Worm (Caenorhabditis elegans) whole organism, L1 larva: Measurements from ENCODE around the gene bgal-1.

Experiments used
- C16A3.4 ChIP-seq: fragments of 150-350 bp; optimal IDR thresholded peaks from 2 replicates; lab custom pipeline; 2014; ENCODE audit warnings: missing biosample characterization, missing genetic modification characterization
- aha-1 ChIP-seq: fragments of 150-350 bp; optimal IDR thresholded peaks from 2 replicates; lab custom pipeline; 2014; ENCODE audit warnings: missing biosample characterization, missing genetic modification characterization
- aly-2 ChIP-seq: fragments of 150-350 bp; optimal IDR thresholded peaks from 2 replicates; lab custom pipeline; 2014; ENCODE audit warnings: missing biosample characterization, missing genetic modification characterization
- ama-1 ChIP-seq: fragments of 150-350 bp; optimal IDR thresholded peaks from 2 replicates; lab custom pipeline; 2014
- blmp-1 ChIP-seq: fragments of 150-350 bp; optimal IDR thresholded peaks from 2 replicates; lab custom pipeline; 2014; ENCODE audit warnings: missing biosample characterization, missing genetic modification characterization
- ceh-63 ChIP-seq: fragments of 200-800 bp; sonication (Bioruptor generic); optimal IDR thresholded peaks from 2 replicates; lab custom pipeline; 2018; ENCODE audit warnings: mild to moderate bottlenecking, missing genetic modification characterization, missing compliant biosample characterization
- ceh-82 ChIP-seq, 3 experiments: fragments of 150-350 bp in 1 of 3; sonication (generic microtip) in 2 of 3; optimal IDR thresholded peaks; 2 replicates each; lab custom pipeline; 2014 to 2017; ENCODE audit warnings: missing biosample characterization in 3 of 3, missing genetic modification characterization in 3 of 3
- ceh-90 ChIP-seq: sonication (generic microtip); optimal IDR thresholded peaks from 2 replicates; lab custom pipeline; 2016; ENCODE audit warnings: missing genetic modification characterization, missing compliant biosample characterization
- dpl-1 ChIP-seq, 3 experiments: fragments of 150-350 bp in 2 of 3; sonication (generic microtip) in 1 of 3; optimal IDR thresholded peaks; 2 replicates each; lab custom pipeline; 2014 to 2017; ENCODE audit warnings: missing biosample characterization in 3 of 3, missing genetic modification characterization in 3 of 3, missing genetic modification reagents in 3 of 3
- efl-1 ChIP-seq, 4 experiments: fragments of 150-350 bp; optimal IDR thresholded peaks in 3 of 4; peaks in 1 of 4; 1 replicate in 1 of 4; 2 replicates in 3 of 4; lab custom pipeline; 2014; ENCODE audit warnings: missing biosample characterization in 2 of 4, missing genetic modification characterization in 2 of 4, missing genetic modification reagents in 2 of 4
- efl-3 ChIP-seq: fragments of 200-800 bp; sonication (Bioruptor generic); optimal IDR thresholded peaks from 2 replicates; lab custom pipeline; 2018; ENCODE audit warnings: mild to moderate bottlenecking, missing genetic modification characterization, missing compliant biosample characterization
- egl-13 ChIP-seq: sonication (generic microtip); optimal IDR thresholded peaks from 2 replicates; lab custom pipeline; 2016; ENCODE audit warnings: missing genotype, missing genetic modification reagents, missing genetic modification characterization, missing compliant biosample characterization
- elt-3 ChIP-seq, 6 experiments: fragments of 150-350 bp in 1 of 6; sonication (generic microtip); optimal IDR thresholded peaks; 2 replicates each; lab custom pipeline; 2017 to 2018; ENCODE audit warnings: missing biosample characterization in 6 of 6, missing genetic modification characterization in 6 of 6, inconsistent platforms in 1 of 6
- fkh-4 ChIP-seq: sonication (generic microtip); optimal IDR thresholded peaks from 2 replicates; lab custom pipeline; 2016; ENCODE audit warnings: missing compliant biosample characterization, missing genetic modification characterization, borderline replicate concordance
- fkh-8 ChIP-seq: sonication (generic microtip); optimal IDR thresholded peaks from 2 replicates; lab custom pipeline; 2016; ENCODE audit warnings: mild to moderate bottlenecking, missing genetic modification characterization, missing compliant biosample characterization
- grh-1 ChIP-seq: fragments of 200-800 bp; sonication (Bioruptor generic); IDR thresholded peaks from 2 replicates; pipeline ENCODE4 v1.3.6; 2022; ENCODE audit warnings: missing genetic modification reagents, missing genetic modification characterization, missing compliant biosample characterization
- irx-1 ChIP-seq: sonication (generic microtip); optimal IDR thresholded peaks from 2 replicates; lab custom pipeline; 2016; ENCODE audit warnings: missing genetic modification characterization, missing compliant biosample characterization
- jun-1 ChIP-seq: fragments of 150-350 bp; optimal IDR thresholded peaks from 2 replicates; lab custom pipeline; 2014; ENCODE audit warnings: missing biosample characterization, missing genetic modification reagents, missing genetic modification characterization
- lin-13 ChIP-seq: fragments of 150-350 bp; optimal IDR thresholded peaks from 2 replicates; lab custom pipeline; 2014; ENCODE audit warnings: missing biosample characterization, missing genetic modification reagents, missing genetic modification characterization
- lin-14 ChIP-seq: fragments of 200-800 bp; sonication (Bioruptor generic); optimal IDR thresholded peaks from 2 replicates; lab custom pipeline; 2018; ENCODE audit warnings: mild to moderate bottlenecking, missing genetic modification characterization, moderate library complexity, missing compliant biosample characterization
- lin-35 ChIP-seq, 2 experiments: fragments of 150-350 bp; optimal IDR thresholded peaks; 2 replicates each; lab custom pipeline; 2014; ENCODE audit warnings: missing biosample characterization in 2 of 2, missing genetic modification characterization in 2 of 2, missing genetic modification reagents in 2 of 2
- lin-39 ChIP-seq: fragments of 150-350 bp; optimal IDR thresholded peaks from 2 replicates; lab custom pipeline; 2014; ENCODE audit warnings: missing biosample characterization, missing genetic modification reagents, missing genetic modification characterization
- lsy-2 ChIP-seq, 2 experiments: fragments of 150-350 bp; optimal IDR thresholded peaks; 2 replicates each; lab custom pipeline; 2014; ENCODE audit warnings: missing biosample characterization in 2 of 2, missing genetic modification characterization in 2 of 2
- mef-2 ChIP-seq: fragments of 150-350 bp; optimal IDR thresholded peaks from 2 replicates; lab custom pipeline; 2014; ENCODE audit warnings: missing biosample characterization, missing genetic modification characterization
- mep-1 ChIP-seq: fragments of 150-350 bp; optimal IDR thresholded peaks from 2 replicates; lab custom pipeline; 2014; ENCODE audit warnings: missing biosample characterization, missing genetic modification characterization
- nhr-12 ChIP-seq: sonication (generic microtip); optimal IDR thresholded peaks from 2 replicates; lab custom pipeline; 2017; ENCODE audit warnings: missing biosample characterization, missing genetic modification characterization
- nhr-20 ChIP-seq: sonication (generic microtip); optimal IDR thresholded peaks from 2 replicates; lab custom pipeline; 2016; ENCODE audit warnings: mild to moderate bottlenecking, missing genetic modification characterization, missing compliant biosample characterization
- nhr-28 ChIP-seq: fragments of 150-350 bp; optimal IDR thresholded peaks from 2 replicates; lab custom pipeline; 2014; ENCODE audit warnings: missing biosample characterization, missing genetic modification characterization
- nhr-47 ChIP-seq: sonication (generic microtip); optimal IDR thresholded peaks from 2 replicates; lab custom pipeline; 2016; ENCODE audit warnings: mild to moderate bottlenecking, missing genetic modification characterization, moderate library complexity, missing compliant biosample characterization
- nhr-71 ChIP-seq: sonication (generic microtip); optimal IDR thresholded peaks from 2 replicates; lab custom pipeline; 2016; ENCODE audit warnings: mild to moderate bottlenecking, missing genetic modification characterization, moderate library complexity, missing compliant biosample characterization
- nhr-77 ChIP-seq: fragments of 150-350 bp; optimal IDR thresholded peaks from 2 replicates; lab custom pipeline; 2014; ENCODE audit warnings: missing biosample characterization, missing genetic modification characterization
- nhr-84 ChIP-seq: sonication (generic microtip); optimal IDR thresholded peaks from 2 replicates; lab custom pipeline; 2017; ENCODE audit warnings: missing biosample characterization, missing genetic modification characterization
- nhr-85 ChIP-seq: sonication (generic microtip); peaks from one replicate; lab custom pipeline; 2016; ENCODE audit warnings: missing genetic modification characterization, inconsistent platforms, missing compliant biosample characterization
- nhr-90 ChIP-seq: sonication (generic microtip); optimal IDR thresholded peaks from 2 replicates; lab custom pipeline; 2016; ENCODE audit warnings: mild to moderate bottlenecking, missing genetic modification characterization, missing compliant biosample characterization; ENCODE audit not compliant: poor library complexity
- pag-3 ChIP-seq: sonication (generic microtip); optimal IDR thresholded peaks from 2 replicates; lab custom pipeline; 2017; ENCODE audit warnings: missing genetic modification characterization, mild to moderate bottlenecking, missing compliant biosample characterization, antibody characterized with exemption, borderline replicate concordance; ENCODE audit not compliant: insufficient read depth
- rnt-1 ChIP-seq: sonication (generic microtip); optimal IDR thresholded peaks from 2 replicates; lab custom pipeline; 2016; ENCODE audit warnings: mild to moderate bottlenecking, missing genetic modification characterization, moderate library complexity, missing compliant biosample characterization
- snpc-4 ChIP-seq: fragments of 150-350 bp; optimal IDR thresholded peaks from 2 replicates; lab custom pipeline; 2014; ENCODE audit warnings: missing biosample characterization, missing genetic modification characterization
- snu-23 ChIP-seq: sonication (generic microtip); optimal IDR thresholded peaks from 2 replicates; lab custom pipeline; 2016; ENCODE audit warnings: missing genetic modification characterization, missing compliant biosample characterization
- sup-37 ChIP-seq: fragments of 200-800 bp; sonication (Bioruptor generic); optimal IDR thresholded peaks from 2 replicates; lab custom pipeline; 2018; ENCODE audit warnings: mild to moderate bottlenecking, missing genetic modification characterization, missing compliant biosample characterization
- swsn-7 ChIP-seq: sonication (generic microtip); optimal IDR thresholded peaks from 2 replicates; lab custom pipeline; 2016; ENCODE audit warnings: missing genetic modification characterization, missing compliant biosample characterization
- tbx-2 ChIP-seq: sonication (generic microtip); optimal IDR thresholded peaks from 2 replicates; lab custom pipeline; 2016; ENCODE audit warnings: missing genetic modification characterization, missing compliant biosample characterization
- unc-86 ChIP-seq: sonication (generic microtip); optimal IDR thresholded peaks from 2 replicates; lab custom pipeline; 2016; ENCODE audit warnings: missing genetic modification characterization, missing compliant biosample characterization
- unc-98 ChIP-seq: fragments of 200-800 bp; sonication (Bioruptor generic); IDR thresholded peaks from 2 replicates; pipeline ENCODE4 v1.3.6; 2022; ENCODE audit warnings: missing genetic modification characterization, missing compliant biosample characterization
- xbp-1 ChIP-seq: sonication (generic microtip); optimal IDR thresholded peaks from 2 replicates; lab custom pipeline; 2016; ENCODE audit warnings: missing genetic modification characterization, missing compliant biosample characterization
- zip-4 ChIP-seq: fragments of 200-800 bp; sonication (Bioruptor generic); optimal IDR thresholded peaks from 2 replicates; lab custom pipeline; 2018; ENCODE audit warnings: mild to moderate bottlenecking, missing genetic modification characterization, moderate library complexity, missing compliant biosample characterization
- ztf-11 ChIP-seq, 2 experiments: sonication (generic microtip); optimal IDR thresholded peaks; 2 replicates each; lab custom pipeline; 2016 to 2017; ENCODE audit warnings: missing genetic modification characterization in 2 of 2, missing biosample characterization in 1 of 2, missing compliant biosample characterization in 1 of 2

Gene bgal-1

ce11 chrV:11200316-11200715 is 25.5 kb downstream of the bgal-1 start, which contains the start of gene K10D6.3:
TSS of gene K10D6.3 (plus strand) at chrV:11200616.
- TF ChIP-seq egl-13 (no peak), nhr-12 (tag; lab: Kevin White, UChicago) (no peak)
- TF ChIP-seq, all 84 proteins: peak for 0

- no peak for TF ChIP-seq sup-37 (GFP tag; lab: Kevin White, UChicago)
- TF ChIP-seq pag-3 (tag; lab: Kevin White, UChicago): no peak
- no peak for TF ChIP-seq zip-4 (GFP tag; lab: Kevin White, UChicago)
- peak; percentile 35 for TF ChIP-seq mep-1
- no peak for TF ChIP-seq jun-1 (tag; lab: Kevin White, UChicago)
- TF ChIP-seq snpc-4 (tag; lab: Kevin White, UChicago): no peak
- TF ChIP-seq unc-98 (GFP tag; lab: Robert Waterston, UW): no peak
- no peak for TF ChIP-seq unc-86
- TF ChIP-seq xbp-1 (tag; lab: Kevin White, UChicago): no peak
- no peak for TF ChIP-seq nhr-84
- TF ChIP-seq mef-2 (tag; lab: Kevin White, UChicago): no peak
- no peak for TF ChIP-seq nhr-77 (tag; lab: Kevin White, UChicago)
- TF ChIP-seq aha-1 (tag; lab: Kevin White, UChicago): no peak
- no peak for TF ChIP-seq lin-39
- TF ChIP-seq fkh-8 (tag; lab: Kevin White, UChicago): no peak
- no peak for TF ChIP-seq C16A3.4
- no peak for TF ChIP-seq ceh-63 (GFP tag; lab: Kevin White, UChicago)
- TF ChIP-seq fkh-4 (tag; lab: Kevin White, UChicago): no peak
- TF ChIP-seq lin-13 (GFP tag; lab: Kevin White, UChicago): no peak
- TF ChIP-seq aly-2 (tag; lab: Kevin White, UChicago): no peak
- peak; percentile 69 for TF ChIP-seq nhr-85
- no peak for TF ChIP-seq nhr-90
- TF ChIP-seq swsn-7 (tag; lab: Kevin White, UChicago): no peak
- TF ChIP-seq grh-1 (GFP tag; lab: Robert Waterston, UW): no peak
- TF ChIP-seq lin-14: peak; percentile 57
- TF ChIP-seq ceh-82 (tag; optimal IDR thresholded peaks at IDR 0.05; lab: Kevin White, UChicago): peak in 1 of 3 experiments; percentile 2
- no peak for TF ChIP-seq ztf-11 (tag; optimal IDR thresholded peaks at IDR 0.05; lab: Kevin White, UChicago)
- no peak for TF ChIP-seq dpl-1 (GFP tag; optimal IDR thresholded peaks at IDR 0.05; lab: Kevin White, UChicago)
- no peak for TF ChIP-seq efl-1 (optimal IDR thresholded peaks at IDR 0.05; lab: Kevin White, UChicago)
- TF ChIP-seq efl-1 (GFP tag; optimal IDR thresholded peaks at IDR 0.05 in 1 of 2; lab: Kevin White, UChicago): peak in 1 of 2 experiments; percentile 84
- no peak for TF ChIP-seq efl-3 (GFP tag; lab: Kevin White, UChicago)
- no peak for TF ChIP-seq ceh-90
- TF ChIP-seq rnt-1: no peak
Measured at ce11 chrV:11199497-11199896, 26.3 kb downstream of the bgal-1 start.

- no peak for TF ChIP-seq nhr-85
- TF ChIP-seq mep-1: peak; percentile 0
- no peak for TF ChIP-seq irx-1 (tag; lab: Kevin White, UChicago)
- peak; percentile 95 for TF ChIP-seq blmp-1 (tag; lab: Kevin White, UChicago)
- TF ChIP-seq aly-2 (tag; lab: Kevin White, UChicago): no peak
- TF ChIP-seq ceh-82 (tag; optimal IDR thresholded peaks at IDR 0.05; lab: Kevin White, UChicago): peak in 1 of 3 experiments; percentile 8
- TF ChIP-seq mef-2 (tag; lab: Kevin White, UChicago): no peak
- TF ChIP-seq, all 84 proteins: peak for 3
Measured at ce11 chrV:11198094-11198493, 27.7 kb downstream of the bgal-1 start.

ce11 chrV:11196631-11197258 is 29.1 kb downstream of the bgal-1 start:
- TF ChIP-seq lin-14 (peak; percentile 77), lsy-2 (tag; optimal IDR thresholded peaks at IDR 0.05; lab: Kevin White, UChicago) (peak in 1 of 2 experiments; percentile 21), nhr-85 (peak; percentile 97), xbp-1 (tag; lab: Kevin White, UChicago) (peak; percentile 16), snpc-4 (tag; lab: Kevin White, UChicago) (no peak), nhr-71 (tag; lab: Kevin White, UChicago) (peak; percentile 48), grh-1 (GFP tag; lab: Robert Waterston, UW) (peak; percentile 85), nhr-47 (tag; lab: Kevin White, UChicago) (peak; percentile 9), mep-1 (peak; percentile 28), lin-35 (GFP tag; optimal IDR thresholded peaks at IDR 0.05; lab: Kevin White, UChicago) (peak in 1 of 2 experiments; percentile 34), ama-1 (lab: Kevin White, UChicago) (no peak), nhr-20 (peak; percentile 55), nhr-28 (tag; lab: Kevin White, UChicago) (no peak), C16A3.4 (peak; percentile 16), lin-39 (no peak), snu-23 (GFP tag; lab: Kevin White, UChicago) (peak; percentile 53), tbx-2 (peak; percentile 23), elt-3 (tag; optimal IDR thresholded peaks at IDR 0.05; lab: Kevin White, UChicago) (peak in 2 of 6 experiments; percentile 12 to 31), blmp-1 (tag; lab: Kevin White, UChicago) (peak; percentile 79)
